Fruit fly (Drosophila melanogaster) whole organism, embryonic: ENCODE data around the gene CG13409.
A peak's percentile ranks its signal among the peaks of the same experiment; 100 is the strongest.

ENCODE experiments used
- Abd-B ChIP-seq: fragments of 200-800 bp; sonication (Bioruptor generic); optimal IDR thresholded peaks from 2 replicates; lab custom pipeline; 2018; ENCODE audit warnings: missing biosample characterization, mild to moderate bottlenecking, missing genetic modification characterization, moderate library complexity
- Blimp-1 ChIP-seq: fragments of 200-800 bp; sonication (Bioruptor generic); optimal IDR thresholded peaks from 3 replicates; lab custom pipeline; 2018; ENCODE audit warnings: missing biosample characterization, missing genetic modification characterization, mild to moderate bottlenecking, moderate library complexity, missing genetic modification reagents
- C15 ChIP-seq: fragments of 200-800 bp; sonication (Bioruptor generic); IDR thresholded peaks from 3 replicates; pipeline ENCODE4 v1.3.6; 2022; ENCODE audit warnings: missing biosample characterization, missing genetic modification characterization
- CG10321 ChIP-seq: fragments of 200-800 bp; sonication (Bioruptor generic); IDR thresholded peaks from 2 replicates; pipeline ENCODE4 v1.3.6; 2022; ENCODE audit warnings: missing biosample characterization, missing genetic modification characterization
- CG12071 ChIP-seq: fragments of 200-800 bp; sonication (Bioruptor generic); optimal IDR thresholded peaks from 3 replicates; lab custom pipeline; 2018; ENCODE audit warnings: missing biosample characterization, mild to moderate bottlenecking, missing genetic modification characterization
- CG12299 ChIP-seq: fragments of 200-800 bp; sonication (Bioruptor generic); optimal IDR thresholded peaks from 2 replicates; lab custom pipeline; 2018; ENCODE audit warnings: missing biosample characterization, mild to moderate bottlenecking, missing genetic modification characterization
- CG13287 ChIP-seq: fragments of 200-800 bp; sonication (Bioruptor generic); IDR thresholded peaks from 2 replicates; pipeline ENCODE4 v1.3.6; 2022; ENCODE audit warnings: missing biosample characterization, missing genetic modification characterization; ENCODE audit not compliant: partially characterized antibody
- CG17612 ChIP-seq: fragments of 200-800 bp; sonication (Bioruptor generic); IDR thresholded peaks from 2 replicates; pipeline ENCODE4 v1.3.6; 2022; ENCODE audit warnings: missing biosample characterization, missing genetic modification characterization
- CG2889 ChIP-seq: fragments of 200-800 bp; sonication (Bioruptor generic); IDR thresholded peaks from 3 replicates; pipeline ENCODE4 v1.3.6; 2022; ENCODE audit warnings: missing biosample characterization, missing genetic modification characterization
- CG34224 ChIP-seq: fragments of 200-800 bp; sonication (Bioruptor generic); IDR thresholded peaks from 3 replicates; pipeline ENCODE4 v1.3.6; 2022; ENCODE audit warnings: missing biosample characterization, missing genetic modification characterization; ENCODE audit not compliant: partially characterized antibody
- CG4424 ChIP-seq: fragments of 200-800 bp; sonication (Bioruptor generic); optimal IDR thresholded peaks from 3 replicates; lab custom pipeline; 2016; ENCODE audit warnings: missing biosample characterization, missing genetic modification characterization
- CG7963 ChIP-seq: fragments of 200-800 bp; sonication (Bioruptor generic); IDR thresholded peaks from 3 replicates; pipeline ENCODE4 v1.3.6; 2022; ENCODE audit warnings: missing biosample characterization, missing genetic modification characterization; ENCODE audit not compliant: partially characterized antibody
- D ChIP-seq, 2 experiments: fragments of 200-800 bp in 1 of 2; fragments of >200 bp in 1 of 2; sonication (Bioruptor generic) in 1 of 2; optimal IDR thresholded peaks; 2 replicates in 1 of 2; 3 replicates in 1 of 2; lab custom pipeline; 2017; ENCODE audit warnings: mild to moderate bottlenecking in 1 of 2, missing biosample characterization in 1 of 2, missing genetic modification characterization in 1 of 2, missing genetic modification reagents in 1 of 2
- D19B ChIP-seq: fragments of 200-800 bp; sonication (Bioruptor generic); optimal IDR thresholded peaks from 2 replicates; lab custom pipeline; 2017; ENCODE audit warnings: missing biosample characterization, mild to moderate bottlenecking, missing genetic modification characterization
- Doc3 ChIP-seq: fragments of 200-800 bp; sonication (Bioruptor generic); IDR thresholded peaks from 3 replicates; pipeline ENCODE4 v1.3.6; 2022; ENCODE audit warnings: missing biosample characterization, missing genetic modification characterization; ENCODE audit not compliant: partially characterized antibody
- Dp ChIP-seq: fragments of 200-800 bp; sonication (Bioruptor generic); optimal IDR thresholded peaks from 2 replicates; lab custom pipeline; 2018; ENCODE audit warnings: missing biosample characterization, mild to moderate bottlenecking, missing genetic modification characterization, moderate library complexity
- E2f2 ChIP-seq: fragments of 200-800 bp; sonication (Bioruptor generic); IDR thresholded peaks from 2 replicates; pipeline ENCODE4 v1.3.6; 2022; ENCODE audit warnings: missing biosample characterization, missing genetic modification characterization
- Eip74EF ChIP-seq, 2 experiments: fragments of 200-800 bp in 1 of 2; fragments of >200 bp in 1 of 2; sonication (Bioruptor generic) in 1 of 2; optimal IDR thresholded peaks; 2 replicates each; lab custom pipeline; 2017 to 2019; ENCODE audit warnings: missing biosample characterization in 2 of 2, missing genetic modification characterization in 2 of 2, mild to moderate bottlenecking in 1 of 2, moderate library complexity in 1 of 2
- H15 ChIP-seq: fragments of 200-800 bp; sonication (Bioruptor generic); IDR thresholded peaks from 3 replicates; pipeline ENCODE4 v1.3.6; 2022; ENCODE audit warnings: missing biosample characterization, missing genetic modification characterization
- HLH4C ChIP-seq: fragments of 200-800 bp; sonication (Bioruptor generic); IDR thresholded peaks from 3 replicates; pipeline ENCODE4 v1.3.6; 2022; ENCODE audit warnings: missing biosample characterization, missing genetic modification characterization; ENCODE audit not compliant: partially characterized antibody
- Hr78 ChIP-seq, 2 experiments: fragments of 200-800 bp in 1 of 2; fragments of >200 bp in 1 of 2; sonication (Bioruptor generic) in 1 of 2; optimal IDR thresholded peaks; 2 replicates each; lab custom pipeline; 2017 to 2019; ENCODE audit warnings: missing biosample characterization in 2 of 2, missing genetic modification characterization in 2 of 2, mild to moderate bottlenecking in 1 of 2, moderate library complexity in 1 of 2
- Oli ChIP-seq: fragments of 200-800 bp; sonication (Bioruptor generic); optimal IDR thresholded peaks from 2 replicates; lab custom pipeline; 2018; ENCODE audit warnings: missing biosample characterization, mild to moderate bottlenecking, missing genetic modification characterization, moderate library complexity
- Rfx ChIP-seq: fragments of 200-800 bp; sonication (Bioruptor generic); IDR thresholded peaks from 2 replicates; pipeline ENCODE4 v1.3.6; 2022; ENCODE audit warnings: missing biosample characterization, missing genetic modification characterization
- Sry-δ ChIP-seq: fragments of 200-800 bp; sonication (Bioruptor generic); optimal IDR thresholded peaks from 2 replicates; lab custom pipeline; 2016; ENCODE audit warnings: missing biosample characterization, missing genetic modification characterization
- Usf ChIP-seq: fragments of 200-800 bp; sonication (Bioruptor generic); optimal IDR thresholded peaks from 2 replicates; lab custom pipeline; 2017; ENCODE audit warnings: missing genotype, missing biosample characterization, missing genetic modification characterization
- al ChIP-seq: fragments of 200-800 bp; sonication (Bioruptor generic); IDR thresholded peaks from 2 replicates; pipeline ENCODE4 v1.3.6; 2022; ENCODE audit warnings: missing biosample characterization, missing genetic modification characterization
- amos ChIP-seq: fragments of 200-800 bp; sonication (Bioruptor generic); IDR thresholded peaks from 2 replicates; pipeline ENCODE4 v1.3.6; 2022; ENCODE audit warnings: missing biosample characterization, missing genetic modification characterization; ENCODE audit not compliant: partially characterized antibody
- ap ChIP-seq: fragments of 200-800 bp; sonication (Bioruptor generic); IDR thresholded peaks from 2 replicates; pipeline ENCODE4 v1.3.6; 2022; ENCODE audit warnings: missing biosample characterization, missing genetic modification characterization
- bab2 ChIP-seq: fragments of 200-800 bp; sonication (Bioruptor generic); optimal IDR thresholded peaks from 2 replicates; lab custom pipeline; 2016; ENCODE audit warnings: missing biosample characterization, missing genetic modification characterization
- ci ChIP-seq: fragments of 200-800 bp; sonication (Bioruptor generic); IDR thresholded peaks from 3 replicates; pipeline ENCODE4 v1.3.6; 2022; ENCODE audit warnings: missing biosample characterization, missing genetic modification characterization
- crol ChIP-seq: fragments of 200-800 bp; sonication (Bioruptor generic); IDR thresholded peaks from 2 replicates; pipeline ENCODE4 v1.3.6; 2022; ENCODE audit warnings: missing biosample characterization, missing genetic modification characterization
- emc ChIP-seq: fragments of 200-800 bp; sonication (Bioruptor generic); optimal IDR thresholded peaks from 2 replicates; lab custom pipeline; 2016; ENCODE audit warnings: missing biosample characterization, missing genetic modification characterization
- jigr1 ChIP-seq: fragments of 200-800 bp; sonication (Bioruptor generic); IDR thresholded peaks from 3 replicates; pipeline ENCODE4 v1.3.6; 2022; ENCODE audit warnings: missing biosample characterization, missing genetic modification characterization
- kni ChIP-seq: fragments of 200-800 bp; sonication (Bioruptor generic); optimal IDR thresholded peaks from 3 replicates; lab custom pipeline; 2017; ENCODE audit warnings: mild to moderate bottlenecking, missing biosample characterization, missing genetic modification reagents, missing genetic modification characterization
- lbe ChIP-seq: fragments of 200-800 bp; sonication (Bioruptor generic); optimal IDR thresholded peaks from 2 replicates; lab custom pipeline; 2016; ENCODE audit warnings: missing biosample characterization, mild to moderate bottlenecking, missing genetic modification characterization
- lola ChIP-seq, 3 experiments: fragments of >200 bp in 2 of 3; fragments of 200-800 bp in 1 of 3; sonication (Bioruptor generic) in 1 of 3; optimal IDR thresholded peaks; 2 replicates each; lab custom pipeline; 2017 to 2019; ENCODE audit warnings: missing biosample characterization in 3 of 3, missing genetic modification characterization in 3 of 3, mild to moderate bottlenecking in 1 of 3, moderate library complexity in 1 of 3
- onecut ChIP-seq: fragments of 200-800 bp; sonication (Bioruptor generic); IDR thresholded peaks from 2 replicates; pipeline ENCODE4 v1.3.6; 2022; ENCODE audit warnings: missing biosample characterization, missing genetic modification characterization
- pita ChIP-seq: fragments of 200-800 bp; sonication (Bioruptor generic); optimal IDR thresholded peaks from 2 replicates; lab custom pipeline; 2017; ENCODE audit warnings: missing biosample characterization, mild to moderate bottlenecking, missing genetic modification characterization
- row ChIP-seq: fragments of 200-800 bp; sonication (Bioruptor generic); IDR thresholded peaks from 3 replicates; pipeline ENCODE4 v1.3.6; 2022; ENCODE audit warnings: missing biosample characterization, missing genetic modification characterization
- sens ChIP-seq: fragments of 200-800 bp; sonication (Bioruptor generic); peaks from one replicate; lab custom pipeline; 2016; ENCODE audit warnings: missing biosample characterization, missing genetic modification characterization
- sens-2 ChIP-seq: fragments of 200-800 bp; sonication (Bioruptor generic); IDR thresholded peaks from 2 replicates; pipeline ENCODE4 v1.3.6; 2022; ENCODE audit warnings: missing biosample characterization, missing genetic modification characterization
- sna ChIP-seq: fragments of 200-800 bp; sonication (Bioruptor generic); IDR thresholded peaks from 2 replicates; pipeline ENCODE4 v1.3.6; 2022; ENCODE audit warnings: missing biosample characterization, missing genetic modification characterization; ENCODE audit not compliant: partially characterized antibody
- so ChIP-seq: fragments of 200-800 bp; sonication (Bioruptor generic); IDR thresholded peaks from 3 replicates; pipeline ENCODE4 v1.3.6; 2022; ENCODE audit warnings: missing biosample characterization, missing genetic modification characterization
- sr ChIP-seq: fragments of 200-800 bp; sonication (Bioruptor generic); IDR thresholded peaks from 3 replicates; pipeline ENCODE4 v1.3.6; 2022; ENCODE audit warnings: missing biosample characterization, missing genetic modification characterization
- sug ChIP-seq: fragments of 200-800 bp; optimal IDR thresholded peaks from 2 replicates; lab custom pipeline; 2019; ENCODE audit warnings: missing biosample characterization, mild to moderate bottlenecking, missing genetic modification characterization, moderate library complexity
- tin ChIP-seq: fragments of 200-800 bp; sonication (Bioruptor generic); optimal IDR thresholded peaks from 3 replicates; lab custom pipeline; 2016; ENCODE audit warnings: missing biosample characterization, missing genetic modification characterization
- tna ChIP-seq: fragments of 200-800 bp; sonication (Bioruptor generic); IDR thresholded peaks from 2 replicates; pipeline ENCODE4 v1.3.6; 2022; ENCODE audit warnings: missing biosample characterization, missing genetic modification characterization; ENCODE audit not compliant: partially characterized antibody
- trh ChIP-seq: fragments of 200-800 bp; sonication (Bioruptor generic); optimal IDR thresholded peaks from 2 replicates; lab custom pipeline; 2016; ENCODE audit warnings: missing biosample characterization, missing genetic modification characterization
- vnd ChIP-seq: fragments of 200-800 bp; sonication (Bioruptor generic); IDR thresholded peaks from 3 replicates; pipeline ENCODE4 v1.3.6; 2022; ENCODE audit warnings: missing biosample characterization, missing genetic modification characterization; ENCODE audit not compliant: partially characterized antibody

Gene CG13409

dm6 chr3R:22035552-22035951, 3.9 kb upstream of the CG13409 start (continued):
- peak; percentile 74 for TF ChIP-seq sna
- TF ChIP-seq E2f2 (GFP tag; lab: Robert Waterston, UW) = peak; percentile 77
- TF ChIP-seq HLH4C (GFP tag; lab: Robert Waterston, UW) = peak; percentile 78
- peak in 1 of 2 experiments; percentile 80 for TF ChIP-seq Hr78 (GFP tag; optimal IDR thresholded peaks at IDR 0.05; lab: Kevin White, UChicago)
- no peak for TF ChIP-seq D19B
- TF ChIP-seq amos (GFP tag; lab: Robert Waterston, UW) = peak; percentile 86
- peak; percentile 69 for TF ChIP-seq Sry-δ (GFP tag; lab: Kevin White, UChicago)
- TF ChIP-seq vnd = peak; percentile 57; the same call in 1 of the 3 replicates
- peak; percentile 71 for TF ChIP-seq tna
- peak; percentile 74 for TF ChIP-seq CG34224
- peak; percentile 72 for TF ChIP-seq Doc3 (GFP tag; lab: Robert Waterston, UW)
- TF ChIP-seq onecut (GFP tag; lab: Robert Waterston, UW) = peak; percentile 20; the same call in 1 of the 2 replicates
- peak; percentile 65 for TF ChIP-seq sens
- TF ChIP-seq Usf (GFP tag; lab: Kevin White, UChicago) = no peak
- 0 out of 2 replicates have a peak, but pooled peaks have one; percentile 6 for TF ChIP-seq Rfx (GFP tag; lab: Robert Waterston, UW)
- peak; percentile 78; the same call in 2 of the 3 replicates for TF ChIP-seq CG7963 (GFP tag; lab: Robert Waterston, UW)
- TF ChIP-seq lbe (GFP tag; lab: Kevin White, UChicago) = no peak
- peak; percentile 57 for TF ChIP-seq Dp (GFP tag; lab: Kevin White, UChicago)
- peak; percentile 84 for TF ChIP-seq CG13287 (GFP tag; lab: Robert Waterston, UW)
- TF ChIP-seq row (GFP tag; lab: Robert Waterston, UW) = peak; percentile 12; the same call in 1 of the 3 replicates

DNA sequence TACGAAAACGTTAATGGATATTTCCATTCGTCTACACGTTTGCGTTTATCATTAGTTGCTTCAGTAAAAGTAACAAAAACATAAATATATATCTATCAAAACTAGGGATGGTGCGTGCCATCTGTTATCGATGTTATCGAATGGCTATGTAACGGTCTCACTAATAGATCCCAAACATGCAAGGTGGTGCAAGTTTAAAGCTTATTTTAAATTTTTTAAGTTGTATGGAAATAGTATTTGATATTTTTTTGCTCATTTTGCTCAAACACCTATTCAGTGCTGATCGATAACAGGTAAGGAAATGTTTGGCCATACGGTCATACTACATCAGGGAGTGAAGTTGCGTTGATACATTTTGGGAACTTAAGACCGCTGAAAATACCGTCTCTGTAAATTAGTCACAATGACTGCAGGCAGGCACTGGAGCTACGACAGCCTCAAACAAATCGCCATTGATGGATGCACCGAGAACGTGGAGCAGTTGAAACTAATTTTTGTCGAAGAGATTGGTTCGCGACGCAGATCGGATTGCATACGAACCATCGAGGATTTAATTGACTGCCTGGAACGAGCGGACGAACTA, 2.6 kb upstream of the CG13409 start, which contains the start of the genes CG45099, CG6015, pit and Fadd:
TSS of gene CG45099 (minus strand) at position 127 of the 583 bp plus-strand sequence.
TSS of gene CG6015 (minus strand) at position 127 of the 583 bp plus-strand sequence.
TSS of gene pit (plus strand) at position 139 of the 583 bp plus-strand sequence.
TSS of gene Fadd (plus strand) at position 296 of the 583 bp plus-strand sequence.
- TF ChIP-seq CG4424 (no peak), al (GFP tag; lab: Robert Waterston, UW) (no peak), tin (GFP tag; lab: Kevin White, UChicago) (no peak), trh (GFP tag; lab: Kevin White, UChicago) (no peak), jigr1 (no peak), Eip74EF (GFP tag; optimal IDR thresholded peaks at IDR 0.05; lab: Kevin White, UChicago) (no peak), lola (GFP tag; optimal IDR thresholded peaks at IDR 0.05; lab: Kevin White, UChicago) (no peak), pita (GFP tag; lab: Kevin White, UChicago) (no peak), CG17612 (no peak), crol (GFP tag; lab: Robert Waterston, UW) (no peak), ci (GFP tag; lab: Robert Waterston, UW) (no peak), H15 (GFP tag; lab: Robert Waterston, UW) (no peak), kni (GFP tag; lab: Kevin White, UChicago) (no peak), sr (GFP tag; lab: Robert Waterston, UW) (no peak), C15 (GFP tag; lab: Robert Waterston, UW) (no peak), sug (no peak), ap (GFP tag; lab: Robert Waterston, UW) (no peak), bab2 (GFP tag; lab: Kevin White, UChicago) (no peak), CG10321 (GFP tag; lab: Robert Waterston, UW) (no peak), D (optimal IDR thresholded peaks at IDR 0.05; lab: Kevin White, UChicago) (peak; percentile 9), D (GFP tag; optimal IDR thresholded peaks at IDR 0.05; lab: Kevin White, UChicago) (no peak), CG12071 (GFP tag; lab: Kevin White, UChicago) (no peak), CG7963 (GFP tag; lab: Robert Waterston, UW) (no peak), emc (no peak), Blimp-1 (GFP tag; lab: Kevin White, UChicago) (no peak), CG2889 (GFP tag; lab: Robert Waterston, UW) (no peak), Oli (tag; lab: Kevin White, UChicago) (no peak), CG12299 (tag; lab: Kevin White, UChicago) (no peak), Abd-B (GFP tag; lab: Kevin White, UChicago) (peak; percentile 11), sens-2 (no peak), so (GFP tag; lab: Robert Waterston, UW) (no peak)
